Worm (Caenorhabditis elegans): ENCODE measurements around the gene nasp-2.
A peak's percentile ranks its signal among the peaks of the same experiment; 100 is the strongest.

- TF ChIP-seq zag-1 (tag; optimal IDR thresholded peaks at IDR 0.05) (no peak), nhr-11 (tag; optimal IDR thresholded peaks at IDR 0.05) (no peak), alr-1 (tag; optimal IDR thresholded peaks at IDR 0.05; ENCODE audit: borderline replicate concordance) (no peak), elt-2 (tag; optimal IDR thresholded peaks at IDR 0.05) (no peak), nhr-85 (tag) (peak; percentile 18), nhr-77 (tag; optimal IDR thresholded peaks at IDR 0.05) (no peak)
These were observed 22.4 kb upstream of the nasp-2 start for ce11 chrV:13334447-13334846.

Data from whole organism, L1 larva.